Fruit fly (Drosophila melanogaster) whole organism, prepupa: ENCODE measurements around the gene CG34278.

ENCODE experiments used
- CG10669 ChIP-seq: fragments of 200-800 bp; sonication (Bioruptor generic); optimal IDR thresholded peaks from 3 replicates; lab custom pipeline; 2018; ENCODE audit warnings: missing biosample characterization, mild to moderate bottlenecking, missing genetic modification characterization, moderate library complexity
- CG15336 ChIP-seq: fragments of 200-800 bp; sonication (Bioruptor generic); IDR thresholded peaks from 2 replicates; pipeline ENCODE4 v1.3.6; 2022; ENCODE audit warnings: missing biosample characterization, missing genetic modification characterization
- CG1621 ChIP-seq: fragments of 200-800 bp; sonication (Bioruptor generic); optimal IDR thresholded peaks from 3 replicates; lab custom pipeline; 2018; ENCODE audit warnings: missing biosample characterization, mild to moderate bottlenecking, missing genetic modification characterization
- CG16779 ChIP-seq: fragments of 200-800 bp; sonication (Bioruptor generic); optimal IDR thresholded peaks from 3 replicates; lab custom pipeline; 2017; ENCODE audit warnings: missing biosample characterization, mild to moderate bottlenecking, missing genetic modification characterization
- CG3032 ChIP-seq: fragments of 200-800 bp; optimal IDR thresholded peaks from 2 replicates; lab custom pipeline; 2019; ENCODE audit warnings: missing biosample characterization, mild to moderate bottlenecking, missing genetic modification characterization, moderate library complexity
- CG31627 ChIP-seq: fragments of 200-800 bp; sonication (Bioruptor generic); optimal IDR thresholded peaks from 3 replicates; lab custom pipeline; 2016; ENCODE audit warnings: missing biosample characterization, missing genetic modification characterization
- CG34406 ChIP-seq: fragments of 200-800 bp; sonication (Bioruptor generic); optimal IDR thresholded peaks from 3 replicates; lab custom pipeline; 2016; ENCODE audit warnings: missing biosample characterization, missing genetic modification characterization
- CG3919 ChIP-seq: fragments of 200-800 bp; sonication (Bioruptor generic); optimal IDR thresholded peaks from 3 replicates; lab custom pipeline; 2016; ENCODE audit warnings: missing biosample characterization, missing genetic modification characterization
- CG6163 ChIP-seq: fragments of 200-800 bp; sonication (Bioruptor generic); IDR thresholded peaks from 3 replicates; pipeline ENCODE4 v1.3.6; 2022; ENCODE audit warnings: missing biosample characterization, missing genetic modification characterization
- CG6276 ChIP-seq: fragments of 200-800 bp; sonication (Bioruptor generic); optimal IDR thresholded peaks from 2 replicates; lab custom pipeline; 2017; ENCODE audit warnings: missing biosample characterization, mild to moderate bottlenecking, missing genetic modification characterization
- CG6808 ChIP-seq: fragments of 200-800 bp; sonication (Bioruptor generic); optimal IDR thresholded peaks from 3 replicates; lab custom pipeline; 2017; ENCODE audit warnings: missing biosample characterization, missing genetic modification characterization, mild to moderate bottlenecking, moderate library complexity, missing genetic modification reagents
- CG6854 ChIP-seq: fragments of 200-800 bp; sonication (Bioruptor generic); optimal IDR thresholded peaks from 2 replicates; lab custom pipeline; 2017; ENCODE audit warnings: missing biosample characterization, mild to moderate bottlenecking, missing genetic modification characterization
- CG8119 ChIP-seq: fragments of 200-800 bp; sonication (Bioruptor generic); IDR thresholded peaks from 3 replicates; pipeline ENCODE4 v1.3.6; 2022; ENCODE audit warnings: missing biosample characterization, missing genetic modification characterization
- CG9139 ChIP-seq: fragments of 200-800 bp; sonication (Bioruptor generic); optimal IDR thresholded peaks from 3 replicates; lab custom pipeline; 2017; ENCODE audit warnings: missing biosample characterization, mild to moderate bottlenecking, missing genetic modification characterization
- Eip75B ChIP-seq: fragments of 200-800 bp; sonication (Bioruptor generic); optimal IDR thresholded peaks from 3 replicates; lab custom pipeline; 2016; ENCODE audit warnings: missing biosample characterization, missing genetic modification characterization
- Ets21C ChIP-seq: fragments of 200-800 bp; sonication (Bioruptor generic); optimal IDR thresholded peaks from 3 replicates; lab custom pipeline; 2016; ENCODE audit warnings: missing biosample characterization, missing genetic modification characterization
- Ets96B ChIP-seq: fragments of 200-800 bp; optimal IDR thresholded peaks from 2 replicates; lab custom pipeline; 2019; ENCODE audit warnings: missing biosample characterization, mild to moderate bottlenecking, missing genetic modification characterization, moderate library complexity
- Gug ChIP-seq: fragments of 200-800 bp; sonication (Bioruptor generic); IDR thresholded peaks from 2 replicates; pipeline ENCODE4 v1.3.6; 2022; ENCODE audit warnings: missing biosample characterization, missing genetic modification characterization
- Hr4 ChIP-seq: fragments of 200-800 bp; sonication (Bioruptor generic); optimal IDR thresholded peaks from 3 replicates; lab custom pipeline; 2016; ENCODE audit warnings: missing biosample characterization, missing genetic modification characterization
- OdsH ChIP-seq: fragments of 200-800 bp; sonication (Bioruptor generic); optimal IDR thresholded peaks from 3 replicates; lab custom pipeline; 2016; ENCODE audit warnings: missing biosample characterization, missing genetic modification characterization
- Smox ChIP-seq: fragments of 200-800 bp; sonication (Bioruptor generic); optimal IDR thresholded peaks from 3 replicates; lab custom pipeline; 2016; ENCODE audit warnings: missing biosample characterization, missing genetic modification characterization
- Sox102F ChIP-seq: fragments of 200-800 bp; sonication (Bioruptor generic); optimal IDR thresholded peaks from 2 replicates; lab custom pipeline; 2016; ENCODE audit warnings: missing biosample characterization, mild to moderate bottlenecking, missing genetic modification characterization
- Sox14 ChIP-seq: fragments of 200-800 bp; sonication (Bioruptor generic); optimal IDR thresholded peaks from 3 replicates; lab custom pipeline; 2016; ENCODE audit warnings: missing biosample characterization, missing genetic modification characterization
- Sox15 ChIP-seq: fragments of 200-800 bp; sonication (Bioruptor generic); optimal IDR thresholded peaks from 3 replicates; lab custom pipeline; 2016; ENCODE audit warnings: missing biosample characterization, missing genetic modification characterization
- cyc ChIP-seq: fragments of 200-800 bp; sonication (Bioruptor generic); optimal IDR thresholded peaks from 3 replicates; lab custom pipeline; 2016; ENCODE audit warnings: missing biosample characterization, missing genetic modification characterization
- eg ChIP-seq: fragments of 200-800 bp; sonication (Bioruptor generic); IDR thresholded peaks from 3 replicates; pipeline ENCODE4 v1.3.6; 2022; ENCODE audit warnings: missing biosample characterization, missing genetic modification characterization
- esn ChIP-seq: fragments of 200-800 bp; sonication (Bioruptor generic); optimal IDR thresholded peaks from 2 replicates; lab custom pipeline; 2016; ENCODE audit warnings: missing biosample characterization, mild to moderate bottlenecking, missing genetic modification characterization, moderate library complexity
- fd59A ChIP-seq: fragments of 200-800 bp; sonication (Bioruptor generic); optimal IDR thresholded peaks from 2 replicates; lab custom pipeline; 2017; ENCODE audit warnings: missing biosample characterization, mild to moderate bottlenecking, missing genetic modification characterization, missing genetic modification reagents
- fkh ChIP-seq: fragments of 200-800 bp; sonication (Bioruptor generic); optimal IDR thresholded peaks from 3 replicates; lab custom pipeline; 2017; ENCODE audit warnings: missing biosample characterization, mild to moderate bottlenecking, missing genetic modification characterization, moderate library complexity
- lz ChIP-seq: fragments of 200-800 bp; sonication (Bioruptor generic); optimal IDR thresholded peaks from 3 replicates; lab custom pipeline; 2016; ENCODE audit warnings: missing biosample characterization, missing genetic modification characterization
- net ChIP-seq: fragments of 200-800 bp; sonication (Bioruptor generic); optimal IDR thresholded peaks from 3 replicates; lab custom pipeline; 2016; ENCODE audit warnings: missing biosample characterization, missing genetic modification characterization
- pdm3 ChIP-seq: fragments of 200-800 bp; sonication (Bioruptor generic); optimal IDR thresholded peaks from 3 replicates; lab custom pipeline; 2016; ENCODE audit warnings: missing biosample characterization, missing genetic modification characterization
- ss ChIP-seq, 2 experiments: fragments of 200-800 bp; sonication (Bioruptor generic); optimal IDR thresholded peaks; 2 replicates in 1 of 2; 3 replicates in 1 of 2; lab custom pipeline; 2017 to 2018; ENCODE audit warnings: mild to moderate bottlenecking in 2 of 2, missing biosample characterization in 2 of 2, missing genetic modification characterization in 2 of 2, moderate library complexity in 1 of 2
- svp ChIP-seq: fragments of 200-800 bp; sonication (Bioruptor generic); peaks from one replicate; lab custom pipeline; 2016; ENCODE audit warnings: missing biosample characterization, missing genetic modification characterization
- topi ChIP-seq: fragments of 200-800 bp; sonication (Bioruptor generic); optimal IDR thresholded peaks from 3 replicates; lab custom pipeline; 2016; ENCODE audit warnings: missing biosample characterization, missing genetic modification characterization
- vri ChIP-seq: fragments of 200-800 bp; sonication (Bioruptor generic); optimal IDR thresholded peaks from 3 replicates; lab custom pipeline; 2016; ENCODE audit warnings: missing biosample characterization, mild to moderate bottlenecking, missing genetic modification characterization

The CG34278 gene

DNA sequence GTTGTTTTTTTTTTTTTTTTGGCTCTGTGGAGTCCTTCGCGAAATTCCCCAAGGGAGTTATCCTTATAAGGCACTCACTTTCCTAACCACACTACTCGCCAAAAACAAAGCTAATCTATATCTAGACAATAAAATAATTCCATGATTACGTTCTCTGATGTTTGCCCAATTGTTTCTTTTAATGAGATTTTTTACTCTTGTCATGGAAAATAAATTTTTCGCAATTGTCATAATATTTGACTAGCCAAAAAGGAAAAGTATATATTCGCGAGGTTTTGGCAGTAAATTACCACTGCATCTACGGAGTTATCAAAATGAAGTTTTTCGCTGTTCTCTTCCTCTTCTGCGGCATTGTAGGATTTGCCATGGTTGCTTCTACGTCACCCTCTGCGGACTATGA lies at the start of gene CG34278:
Gene CG34278, plus strand, starts transcription at position 301 of the 400 bp plus-strand sequence.
- no peak for TF ChIP-seq CG8119
- no peak for TF ChIP-seq Sox102F
- no peak for TF ChIP-seq Hr4
- TF ChIP-seq CG10669 (GFP tag; lab: Kevin White, UChicago): no peak
- no peak for TF ChIP-seq OdsH (GFP tag; lab: Kevin White, UChicago)

DNA sequence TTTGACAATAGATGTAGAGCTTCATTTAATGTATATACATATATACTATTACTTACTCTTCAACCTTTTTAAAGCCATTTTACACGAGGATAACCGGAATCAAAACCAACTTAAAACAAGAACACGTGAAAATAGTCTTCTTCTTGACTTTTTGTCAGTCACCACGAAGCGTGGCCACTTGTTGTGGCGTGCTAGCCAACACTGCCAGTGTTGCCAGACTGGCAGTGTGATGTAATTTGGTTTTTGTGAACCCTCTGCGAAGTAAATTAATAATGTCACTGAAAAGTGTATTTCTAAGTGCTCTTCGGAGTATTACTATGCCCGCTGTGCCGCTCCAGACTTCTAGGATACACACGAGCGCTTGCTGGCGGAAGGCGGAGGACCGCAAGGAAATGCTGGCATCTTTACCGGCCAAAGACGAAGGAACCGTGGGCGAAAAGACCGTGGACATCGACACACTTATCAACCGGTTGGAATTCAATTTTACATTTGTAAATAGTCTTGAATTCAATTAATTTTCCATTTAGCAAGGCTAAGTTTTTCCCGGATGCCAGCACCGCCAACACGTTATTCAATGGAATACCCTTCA lies 47.6 kb upstream of the CG34278 start, which contains the start of the genes Ns1 and mRpS11:
Gene Ns1, minus strand, starts transcription at position 150 of the 589 bp plus-strand sequence.
Gene mRpS11, plus strand, starts transcription at position 207 of the 589 bp plus-strand sequence.
- TF ChIP-seq cyc (GFP tag; lab: Kevin White, UChicago) (peak; percentile 28), Smox (GFP tag; lab: Kevin White, UChicago) (no peak), Gug (GFP tag; lab: Robert Waterston, UW) (no peak), eg (GFP tag; lab: Robert Waterston, UW) (no peak), CG3032 (tag; lab: Kevin White, UChicago) (peak; percentile 34), fd59A (GFP tag; lab: Kevin White, UChicago) (no peak), topi (GFP tag; lab: Kevin White, UChicago) (no peak), CG34406 (GFP tag; lab: Kevin White, UChicago) (no peak), fkh (GFP tag; lab: Kevin White, UChicago) (peak; percentile 13), vri (GFP tag; lab: Kevin White, UChicago) (peak; percentile 95), CG6808 (GFP tag; lab: Kevin White, UChicago) (no peak), CG9139 (GFP tag; lab: Kevin White, UChicago) (no peak), net (GFP tag; lab: Kevin White, UChicago) (no peak), Ets96B (tag; lab: Kevin White, UChicago) (no peak), CG3919 (no peak), CG16779 (tag; lab: Kevin White, UChicago) (no peak), lz (GFP tag; lab: Kevin White, UChicago) (peak; percentile 15), CG6163 (GFP tag; lab: Robert Waterston, UW) (0 out of 3 replicates have a peak, but pooled peaks have one; percentile 37), esn (GFP tag; lab: Kevin White, UChicago) (peak; percentile 27), svp (peak; percentile 67), CG6276 (no peak), Sox14 (GFP tag; lab: Kevin White, UChicago) (peak; percentile 48), Sox102F (no peak), CG31627 (peak; percentile 22)

DNA sequence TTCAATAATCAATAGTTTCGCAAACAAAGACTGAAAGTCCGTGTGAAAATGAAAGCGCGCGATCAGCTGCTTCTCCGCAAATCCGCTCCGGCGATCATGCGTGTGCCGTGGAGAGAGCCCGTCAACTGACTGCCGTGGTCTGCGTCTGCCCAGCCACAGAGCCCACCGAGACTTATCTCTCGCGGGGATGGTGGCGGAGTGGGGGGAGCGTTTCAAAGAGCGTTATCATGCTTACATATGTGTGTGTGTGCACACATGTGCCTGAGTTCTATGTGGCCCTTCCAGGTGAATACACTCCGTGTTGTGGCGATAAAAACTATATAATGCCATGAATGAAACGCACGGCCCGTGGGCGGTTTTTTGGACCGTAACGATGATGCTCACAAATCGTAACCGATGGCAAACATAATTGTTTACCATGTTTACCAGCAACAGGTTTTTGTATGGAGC lies 42.3 kb upstream of the CG34278 start:
- TF ChIP-seq esn (GFP tag; lab: Kevin White, UChicago) (peak; percentile 3), CG15336 (GFP tag; lab: Robert Waterston, UW) (peak; percentile 11; the same call in 1 of the 2 replicates), fkh (GFP tag; lab: Kevin White, UChicago) (peak; percentile 82), Sox15 (GFP tag; lab: Kevin White, UChicago) (no peak), CG6854 (GFP tag; lab: Kevin White, UChicago) (no peak), CG6808 (GFP tag; lab: Kevin White, UChicago) (peak; percentile 20), vri (GFP tag; lab: Kevin White, UChicago) (peak; percentile 64), topi (GFP tag; lab: Kevin White, UChicago) (peak; percentile 4), OdsH (GFP tag; lab: Kevin White, UChicago) (no peak), Eip75B (GFP tag; lab: Kevin White, UChicago) (no peak), Ets21C (GFP tag; lab: Kevin White, UChicago) (no peak), CG1621 (peak; percentile 74), pdm3 (GFP tag; lab: Kevin White, UChicago) (no peak), svp (peak; percentile 88), ss (GFP tag; optimal IDR thresholded peaks at IDR 0.05; lab: Kevin White, UChicago) (peak; percentile 47 to 71), CG6163 (GFP tag; lab: Robert Waterston, UW) (0 out of 3 replicates have a peak, but pooled peaks have one; percentile 22), Sox14 (GFP tag; lab: Kevin White, UChicago) (peak; percentile 58), Gug (GFP tag; lab: Robert Waterston, UW) (0 out of 2 replicates have a peak, but pooled peaks have one; percentile 10)
